Fruit fly (Drosophila melanogaster): ENCODE results near the gene Agpat2.

Gene Agpat2

dm6 chr2L:8463144-8464106, at the start of gene Agpat2:
TSS of gene Agpat2 (minus strand) at chr2L:8463994.
- TF ChIP-seq ttk (optimal IDR thresholded peaks at IDR 0.05) = no peak
- TF ChIP-seq Sin3A (optimal IDR thresholded peaks at IDR 0.05) = no peak
- TF ChIP-seq psq (optimal IDR thresholded peaks at IDR 0.05) = no peak
- no peak for TF ChIP-seq h (optimal IDR thresholded peaks at IDR 0.05)
- TF ChIP-seq insv (optimal IDR thresholded peaks at IDR 0.05) = no peak
- no peak for TF ChIP-seq Myc (optimal IDR thresholded peaks at IDR 0.05)

dm6 chr2L:8511723-8512122, 47.9 kb upstream of the Agpat2 start, which contains the start of gene CG13096:
TSS of gene CG13096 (minus strand) at chr2L:8511866.
- TF ChIP-seq Sin3A (optimal IDR thresholded peaks at IDR 0.05) = no peak
- TF ChIP-seq h (optimal IDR thresholded peaks at IDR 0.05) = no peak
- TF ChIP-seq psq (optimal IDR thresholded peaks at IDR 0.05) = no peak
- TF ChIP-seq insv (optimal IDR thresholded peaks at IDR 0.05) = no peak
- TF ChIP-seq Myc (optimal IDR thresholded peaks at IDR 0.05) = no peak
- TF ChIP-seq ttk (optimal IDR thresholded peaks at IDR 0.05) = no peak

- TF ChIP-seq Myc (optimal IDR thresholded peaks at IDR 0.05) (no peak), insv (optimal IDR thresholded peaks at IDR 0.05) (no peak), h (optimal IDR thresholded peaks at IDR 0.05) (no peak), psq (optimal IDR thresholded peaks at IDR 0.05) (no peak), ttk (optimal IDR thresholded peaks at IDR 0.05) (no peak), Sin3A (optimal IDR thresholded peaks at IDR 0.05) (no peak)
Observed at dm6 chr2L:8506729-8507128, 42.9 kb upstream of the Agpat2 start, which contains the start of gene Dh31. TSS of gene Dh31 (minus strand) at chr2L:8506845.

- no peak for TF ChIP-seq ttk (optimal IDR thresholded peaks at IDR 0.05)
- TF ChIP-seq insv (optimal IDR thresholded peaks at IDR 0.05) = no peak
- no peak for TF ChIP-seq psq (optimal IDR thresholded peaks at IDR 0.05)
- no peak for TF ChIP-seq h (optimal IDR thresholded peaks at IDR 0.05)
- TF ChIP-seq Sin3A (optimal IDR thresholded peaks at IDR 0.05) = no peak
- no peak for TF ChIP-seq Myc (optimal IDR thresholded peaks at IDR 0.05)
Observed at dm6 chr2L:8496269-8496668, 32.5 kb upstream of the Agpat2 start, which contains the start of gene Bace. TSS of gene Bace (minus strand) at chr2L:8496307.

- TF ChIP-seq ttk (optimal IDR thresholded peaks at IDR 0.05) (no peak), h (optimal IDR thresholded peaks at IDR 0.05) (no peak), insv (optimal IDR thresholded peaks at IDR 0.05) (no peak), Myc (optimal IDR thresholded peaks at IDR 0.05) (no peak), Sin3A (optimal IDR thresholded peaks at IDR 0.05) (no peak), psq (optimal IDR thresholded peaks at IDR 0.05) (no peak)
Observed at dm6 chr2L:8490439-8490838, 26.6 kb upstream of the Agpat2 start, which contains the start of gene CG43400. TSS of gene CG43400 (plus strand) at chr2L:8490739.

dm6 chr2L:8488735-8489134, 24.9 kb upstream of the Agpat2 start, which contains the start of gene CG13088:
TSS of gene CG13088 (plus strand) at chr2L:8488981.
- TF ChIP-seq ttk (optimal IDR thresholded peaks at IDR 0.05) = no peak
- TF ChIP-seq Myc (optimal IDR thresholded peaks at IDR 0.05) = no peak
- TF ChIP-seq h (optimal IDR thresholded peaks at IDR 0.05) = no peak

dm6 chr2L:8485562-8485961, 21.8 kb upstream of the Agpat2 start:
- no peak for TF ChIP-seq h (optimal IDR thresholded peaks at IDR 0.05)
- no peak for TF ChIP-seq Sin3A (optimal IDR thresholded peaks at IDR 0.05)

- TF ChIP-seq ttk (optimal IDR thresholded peaks at IDR 0.05) = no peak
- TF ChIP-seq h (optimal IDR thresholded peaks at IDR 0.05) = no peak
- TF ChIP-seq insv (optimal IDR thresholded peaks at IDR 0.05) = no peak
- no peak for TF ChIP-seq psq (optimal IDR thresholded peaks at IDR 0.05)
- TF ChIP-seq Myc (optimal IDR thresholded peaks at IDR 0.05) = no peak
- no peak for TF ChIP-seq Sin3A (optimal IDR thresholded peaks at IDR 0.05)
Observed at dm6 chr2L:8481623-8482424, 18.0 kb upstream of the Agpat2 start, which contains the start of gene CG43796. TSS of gene CG43796 (plus strand) at chr2L:8482374.

dm6 chr2L:8480825-8481224, 17.0 kb upstream of the Agpat2 start:
- TF ChIP-seq insv (optimal IDR thresholded peaks at IDR 0.05) (no peak), Sin3A (optimal IDR thresholded peaks at IDR 0.05) (no peak), psq (optimal IDR thresholded peaks at IDR 0.05) (no peak), ttk (optimal IDR thresholded peaks at IDR 0.05) (no peak), Myc (optimal IDR thresholded peaks at IDR 0.05) (no peak), h (optimal IDR thresholded peaks at IDR 0.05) (no peak)

- TF ChIP-seq psq (optimal IDR thresholded peaks at IDR 0.05) (no peak), ttk (optimal IDR thresholded peaks at IDR 0.05) (no peak), Sin3A (optimal IDR thresholded peaks at IDR 0.05) (no peak), insv (optimal IDR thresholded peaks at IDR 0.05) (no peak), h (optimal IDR thresholded peaks at IDR 0.05) (no peak), Myc (optimal IDR thresholded peaks at IDR 0.05) (no peak)
Observed at dm6 chr2L:8478911-8479706, 15.3 kb upstream of the Agpat2 start.

dm6 chr2L:8478379-8478778, 14.6 kb upstream of the Agpat2 start:
- no peak for TF ChIP-seq Sin3A (optimal IDR thresholded peaks at IDR 0.05)
- TF ChIP-seq insv (optimal IDR thresholded peaks at IDR 0.05) = no peak
- TF ChIP-seq Myc (optimal IDR thresholded peaks at IDR 0.05) = no peak
- TF ChIP-seq ttk (optimal IDR thresholded peaks at IDR 0.05) = no peak
- no peak for TF ChIP-seq h (optimal IDR thresholded peaks at IDR 0.05)
- no peak for TF ChIP-seq psq (optimal IDR thresholded peaks at IDR 0.05)

Measured in Kc167 (cell line).